Worm (Caenorhabditis elegans): Measurements from ENCODE around the gene srd-5.

Gene srd-5

ce11 chrIV:5649073-5649583 lies 25.2 kb downstream of the srd-5 start, which contains the start of gene csn-5:
Gene csn-5 (plus strand): TSS chrIV:5649533.
- TF ChIP-seq ceh-9 (tag; optimal IDR thresholded peaks at IDR 0.05) (no peak), ref-2 (tag; optimal IDR thresholded peaks at IDR 0.05) (no peak), pha-2 (tag; optimal IDR thresholded peaks at IDR 0.05) (no peak)

DNA sequence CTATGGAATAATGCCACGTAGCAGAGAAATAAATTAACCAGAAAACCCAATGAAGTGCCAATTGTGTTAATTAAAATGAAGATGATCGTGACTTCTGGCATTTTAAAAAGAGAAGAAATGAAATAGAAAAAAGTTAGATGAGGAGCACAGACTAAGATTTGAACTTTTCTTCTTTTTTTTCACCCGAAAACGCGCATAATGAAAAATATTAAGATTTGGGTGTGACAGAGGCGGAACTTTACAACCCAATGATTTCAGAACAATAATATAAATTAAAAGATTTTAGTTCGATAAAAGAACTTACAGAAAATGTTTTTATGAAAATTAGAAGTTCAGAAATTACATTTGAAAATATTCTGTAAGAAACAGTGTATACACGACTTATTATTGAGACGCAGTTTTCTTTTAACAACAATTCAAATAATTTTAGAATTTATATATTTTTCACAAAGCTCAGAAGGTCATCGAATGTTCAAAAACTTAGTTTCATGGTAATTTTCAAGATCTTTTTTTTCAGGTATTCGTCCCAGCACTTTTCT lies 28.8 kb downstream of the srd-5 start, which contains the start of the genes srd-8 and B0547.2:
TSS of gene srd-8 (minus strand) at position 101 of the 539 bp plus-strand sequence.
TSS of gene B0547.2 (plus strand) at position 489 of the 539 bp plus-strand sequence.
- TF ChIP-seq pqm-1 (tag; optimal IDR thresholded peaks at IDR 0.05) (no peak), pha-2 (tag; optimal IDR thresholded peaks at IDR 0.05) (no peak), pha-4 (tag; optimal IDR thresholded peaks at IDR 0.05) (no peak), ceh-31 (tag; optimal IDR thresholded peaks at IDR 0.05) (no peak), npax-4 (tag; optimal IDR thresholded peaks at IDR 0.05) (no peak), elt-2 (tag; optimal IDR thresholded peaks at IDR 0.05) (no peak), pax-1 (tag; optimal IDR thresholded peaks at IDR 0.05) (no peak), hlh-30 (tag; optimal IDR thresholded peaks at IDR 0.05; ENCODE audit: insufficient read depth) (no peak), ceh-18 (tag; optimal IDR thresholded peaks at IDR 0.05) (no peak), nhr-232 (tag; optimal IDR thresholded peaks at IDR 0.05) (no peak), mec-3 (tag; optimal IDR thresholded peaks at IDR 0.05; ENCODE audit: borderline replicate concordance) (no peak), pat-9 (tag; optimal IDR thresholded peaks at IDR 0.05) (no peak), ceh-24 (tag; optimal IDR thresholded peaks at IDR 0.05) (no peak), odd-2 (tag; optimal IDR thresholded peaks at IDR 0.05) (no peak), nfya-1 (tag; optimal IDR thresholded peaks at IDR 0.05) (no peak), unc-42 (tag; optimal IDR thresholded peaks at IDR 0.05) (no peak), elt-4 (tag; optimal IDR thresholded peaks at IDR 0.05) (no peak), rnt-1 (tag; optimal IDR thresholded peaks at IDR 0.05) (no peak), T23F11.4 (GFP tag; optimal IDR thresholded peaks at IDR 0.05) (no peak)

ce11 chrIV:5635551-5635950 lies 38.8 kb downstream of the srd-5 start, which contains the start of gene srd-13:
Gene srd-13 (minus strand): TSS chrIV:5635651.
- TF ChIP-seq T23F11.4 (GFP tag; optimal IDR thresholded peaks at IDR 0.05), result no peak
- TF ChIP-seq elt-2 (tag; optimal IDR thresholded peaks at IDR 0.05), result no peak
- TF ChIP-seq ceh-22 (tag; optimal IDR thresholded peaks at IDR 0.05), result no peak
- TF ChIP-seq syd-9 (tag; optimal IDR thresholded peaks at IDR 0.05), result no peak
- TF ChIP-seq ref-2 (tag; optimal IDR thresholded peaks at IDR 0.05), result no peak
- no peak for TF ChIP-seq lin-11 (tag; optimal IDR thresholded peaks at IDR 0.05)
- TF ChIP-seq dmd-4 (tag; optimal IDR thresholded peaks at IDR 0.05; ENCODE audit: borderline replicate concordance), result no peak
- no peak for TF ChIP-seq ceh-48 (tag; optimal IDR thresholded peaks at IDR 0.05)
- no peak for TF ChIP-seq unc-3 (GFP tag; conservative IDR thresholded peaks at IDR 0.05)
- no peak for TF ChIP-seq unc-3 (tag; optimal IDR thresholded peaks at IDR 0.05)
- no peak for TF ChIP-seq ceh-19 (GFP tag; optimal IDR thresholded peaks at IDR 0.05)
- TF ChIP-seq ceh-30 (tag; optimal IDR thresholded peaks at IDR 0.05), result no peak
- no peak for TF ChIP-seq mec-3 (tag; optimal IDR thresholded peaks at IDR 0.05; ENCODE audit: borderline replicate concordance)
- no peak for TF ChIP-seq K02D7.2 (tag; optimal IDR thresholded peaks at IDR 0.05)
- TF ChIP-seq ets-4 (tag; optimal IDR thresholded peaks at IDR 0.05), result no peak
- no peak for TF ChIP-seq K09A11.1 (tag; optimal IDR thresholded peaks at IDR 0.05; ENCODE audit: insufficient read depth)

ce11 chrIV:5632536-5632935 lies 41.8 kb downstream of the srd-5 start:
- TF ChIP-seq madf-2 (tag; optimal IDR thresholded peaks at IDR 0.05), result no peak

ce11 chrIV:5631628-5632027 lies 42.7 kb downstream of the srd-5 start, which contains the start of gene ttbk-8.2:
Gene ttbk-8.2 (plus strand): TSS chrIV:5631928.
- TF ChIP-seq ceh-2 (tag; optimal IDR thresholded peaks at IDR 0.05), result no peak

All from whole organism, late embryonic.